Worm (Caenorhabditis elegans): ENCODE results near the gene Y77E11A.7.
A peak's percentile ranks its signal among the peaks of the same experiment; 100 is the strongest.

The Y77E11A.7 gene

ce11 chrIV:1400016-1400415, 19.6 kb downstream of the Y77E11A.7 start:
- TF ChIP-seq ceh-45 (GFP tag; IDR thresholded peaks at IDR 0.05): no peak
- TF ChIP-seq ceh-48 (tag; optimal IDR thresholded peaks at IDR 0.05): peak; percentile 22

DNA sequence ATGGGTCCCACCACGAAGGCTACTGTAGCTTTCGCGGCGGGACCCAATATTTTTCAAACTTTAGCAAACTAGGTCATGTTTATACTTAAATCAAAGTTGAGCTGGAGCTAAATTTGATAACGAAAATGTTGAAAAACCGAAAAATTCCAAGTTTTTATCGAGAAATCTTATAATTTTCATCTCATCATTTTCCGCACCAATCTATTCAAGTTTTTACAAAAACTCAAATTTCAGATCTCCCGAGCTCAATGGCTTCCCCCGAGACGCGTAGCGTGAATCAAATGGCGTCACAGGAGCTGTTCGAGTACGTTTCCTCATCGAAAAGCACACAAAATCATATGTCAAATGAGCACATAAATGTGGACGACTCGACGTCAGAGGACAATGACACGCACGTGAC, 21.8 kb downstream of the Y77E11A.7 start:
- TF ChIP-seq pqm-1 (tag; optimal IDR thresholded peaks at IDR 0.05): no peak
- TF ChIP-seq dve-1 (tag; optimal IDR thresholded peaks at IDR 0.05): no peak
- TF ChIP-seq ceh-34 (tag; optimal IDR thresholded peaks at IDR 0.05): no peak
- TF ChIP-seq eyg-1 (tag; optimal IDR thresholded peaks at IDR 0.05): no peak

DNA sequence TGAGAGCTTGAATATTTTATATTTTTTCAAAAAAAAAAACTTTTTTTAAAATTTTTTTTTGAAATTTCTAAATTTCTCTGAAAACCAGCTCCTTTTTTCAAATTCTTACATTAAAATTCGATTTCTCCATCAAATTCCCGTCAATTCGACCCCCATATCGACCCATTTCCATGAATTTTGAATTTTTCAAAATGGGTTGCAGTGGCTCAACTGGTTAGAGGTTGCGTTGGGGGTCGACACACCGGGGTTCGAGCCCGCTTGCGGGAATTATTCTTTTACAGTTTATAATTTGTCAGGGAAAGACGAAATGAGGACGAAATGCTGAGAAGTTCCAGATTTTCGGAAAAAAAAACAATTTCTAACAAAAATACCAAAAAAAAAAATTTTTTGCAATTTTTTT, 25.6 kb downstream of the Y77E11A.7 start:
- no peak for TF ChIP-seq F13H6.1 (tag; optimal IDR thresholded peaks at IDR 0.05)
- no peak for TF ChIP-seq ceh-48 (tag; optimal IDR thresholded peaks at IDR 0.05)
- TF ChIP-seq pqm-1 (tag; optimal IDR thresholded peaks at IDR 0.05): no peak
- no peak for TF ChIP-seq fax-1 (tag; optimal IDR thresholded peaks at IDR 0.05)
- TF ChIP-seq sox-2 (GFP tag; IDR thresholded peaks at IDR 0.05): no peak
- TF ChIP-seq pha-4 (tag; optimal IDR thresholded peaks at IDR 0.05): no peak
- TF ChIP-seq ceh-19 (GFP tag; optimal IDR thresholded peaks at IDR 0.05): no peak
- TF ChIP-seq zip-5 (tag; optimal IDR thresholded peaks at IDR 0.05): no peak
- no peak for TF ChIP-seq ceh-18 (tag; optimal IDR thresholded peaks at IDR 0.05)
- no peak for TF ChIP-seq hlh-6 (tag; optimal IDR thresholded peaks at IDR 0.05)
- TF ChIP-seq dve-1 (tag; optimal IDR thresholded peaks at IDR 0.05): no peak
- no peak for TF ChIP-seq hlh-13 (GFP tag; optimal IDR thresholded peaks at IDR 0.05)

DNA sequence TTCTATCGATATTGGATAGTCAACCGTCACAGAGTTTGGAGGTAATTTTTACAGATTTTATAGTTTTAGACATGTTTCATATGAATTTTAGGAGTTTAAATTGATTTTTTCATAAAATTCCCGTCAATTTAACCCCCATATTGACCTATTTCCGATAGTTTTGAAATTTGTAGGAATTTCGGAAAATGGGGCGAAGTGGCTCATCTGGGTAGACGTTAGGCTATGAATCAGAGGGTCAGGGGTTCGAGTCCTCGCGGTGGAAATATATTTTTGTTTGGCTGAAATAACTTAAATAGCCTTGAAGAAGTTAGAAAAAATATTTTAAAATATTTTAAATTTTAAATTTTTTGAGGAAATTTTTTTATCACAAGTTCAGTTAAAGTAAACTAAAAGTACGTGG, 28.2 kb downstream of the Y77E11A.7 start:
- no peak for TF ChIP-seq ref-2 (tag; optimal IDR thresholded peaks at IDR 0.05)
- TF ChIP-seq ceh-6 (GFP tag; optimal IDR thresholded peaks at IDR 0.05): no peak
- TF ChIP-seq hlh-6 (tag; optimal IDR thresholded peaks at IDR 0.05): no peak
- TF ChIP-seq eyg-1 (tag; optimal IDR thresholded peaks at IDR 0.05): no peak
- no peak for TF ChIP-seq unc-42 (tag; optimal IDR thresholded peaks at IDR 0.05)

ce11 chrIV:1390102-1390501, 29.5 kb downstream of the Y77E11A.7 start:
- TF ChIP-seq ceh-48 (tag; optimal IDR thresholded peaks at IDR 0.05): no peak
- no peak for TF ChIP-seq pat-9 (tag; optimal IDR thresholded peaks at IDR 0.05)
- no peak for TF ChIP-seq unc-86 (tag; optimal IDR thresholded peaks at IDR 0.05)
- no peak for TF ChIP-seq che-1 (tag; optimal IDR thresholded peaks at IDR 0.05)
- no peak for TF ChIP-seq pha-2 (tag; optimal IDR thresholded peaks at IDR 0.05)
- TF ChIP-seq ceh-22 (tag; optimal IDR thresholded peaks at IDR 0.05): no peak
- no peak for TF ChIP-seq T23F11.4 (GFP tag; optimal IDR thresholded peaks at IDR 0.05)
- no peak for TF ChIP-seq lim-6 (tag; optimal IDR thresholded peaks at IDR 0.05)
- no peak for TF ChIP-seq sox-2 (GFP tag; IDR thresholded peaks at IDR 0.05)
- no peak for TF ChIP-seq ceh-45 (GFP tag; IDR thresholded peaks at IDR 0.05)
- TF ChIP-seq ttx-3 (tag; optimal IDR thresholded peaks at IDR 0.05): no peak
- TF ChIP-seq ahr-1 (tag; optimal IDR thresholded peaks at IDR 0.05): no peak
- TF ChIP-seq ceh-6 (GFP tag; optimal IDR thresholded peaks at IDR 0.05): no peak
- no peak for TF ChIP-seq ceh-18 (tag; optimal IDR thresholded peaks at IDR 0.05)
- no peak for TF ChIP-seq unc-55 (GFP tag; optimal IDR thresholded peaks at IDR 0.05)
- TF ChIP-seq nfya-1 (tag; optimal IDR thresholded peaks at IDR 0.05): no peak
- TF ChIP-seq hlh-6 (tag; optimal IDR thresholded peaks at IDR 0.05): no peak
- no peak for TF ChIP-seq mec-3 (tag; optimal IDR thresholded peaks at IDR 0.05; ENCODE audit: borderline replicate concordance)
- no peak for TF ChIP-seq sdc-2 (tag; optimal IDR thresholded peaks at IDR 0.05)
- TF ChIP-seq pha-4 (tag; optimal IDR thresholded peaks at IDR 0.05): no peak

DNA sequence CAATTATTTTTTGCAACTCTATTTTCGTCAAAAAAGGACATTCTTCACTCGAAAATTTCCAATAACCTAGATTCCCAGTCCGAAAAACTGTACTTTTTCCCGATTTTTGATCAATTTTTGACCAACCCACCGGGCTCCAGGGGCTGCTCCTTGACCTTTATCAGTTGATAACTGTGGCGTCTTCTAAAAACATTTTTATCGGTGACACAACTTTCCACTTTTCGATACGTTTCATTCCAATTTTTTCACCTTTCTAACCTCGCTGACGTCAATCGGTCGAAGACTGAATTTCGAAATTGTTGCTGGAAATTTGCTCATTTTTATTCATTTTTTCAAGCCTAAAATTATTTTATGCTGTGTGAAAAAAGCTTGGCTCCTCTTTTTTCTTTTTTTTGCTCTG, 30.1 kb downstream of the Y77E11A.7 start:
- no peak for TF ChIP-seq dmd-4 (tag; optimal IDR thresholded peaks at IDR 0.05; ENCODE audit: borderline replicate concordance)
- no peak for TF ChIP-seq ceh-19 (GFP tag; optimal IDR thresholded peaks at IDR 0.05)
- no peak for TF ChIP-seq odd-2 (tag; optimal IDR thresholded peaks at IDR 0.05)
- TF ChIP-seq K02D7.2 (tag; optimal IDR thresholded peaks at IDR 0.05): no peak
- no peak for TF ChIP-seq ceh-34 (tag; optimal IDR thresholded peaks at IDR 0.05)
- TF ChIP-seq ref-2 (tag; optimal IDR thresholded peaks at IDR 0.05): no peak
- no peak for TF ChIP-seq nhr-232 (tag; optimal IDR thresholded peaks at IDR 0.05)
- no peak for TF ChIP-seq ceh-18 (tag; optimal IDR thresholded peaks at IDR 0.05)
- no peak for TF ChIP-seq sdc-2 (tag; optimal IDR thresholded peaks at IDR 0.05)
- no peak for TF ChIP-seq ama-1 (optimal IDR thresholded peaks at IDR 0.05)
- no peak for TF ChIP-seq hlh-8 (tag; optimal IDR thresholded peaks at IDR 0.05)
- TF ChIP-seq ceh-48 (tag; optimal IDR thresholded peaks at IDR 0.05): no peak
- no peak for TF ChIP-seq unc-3 (GFP tag; conservative IDR thresholded peaks at IDR 0.05)
- no peak for TF ChIP-seq unc-3 (tag; optimal IDR thresholded peaks at IDR 0.05)

All from whole organism, late embryonic.